Worm (Caenorhabditis elegans): ENCODE measurements around the gene amph-1.
"Not testable (repeated sequence)": the region's sequence is repeated elsewhere in the genome, so short reads cannot be mapped to it uniquely, and the experiment has no call there.

ce11 chrIV:9595779-9596406 is 51.8 kb downstream of the amph-1 start, which contains the start of the genes F27C8.3 and F27C8.2:
- TF ChIP-seq sox-4 (tag; optimal IDR thresholded peaks at IDR 0.05); lir-3 (tag; optimal IDR thresholded peaks at IDR 0.05; ENCODE audit: poor library complexity); ama-1 (optimal IDR thresholded peaks at IDR 0.05); sptf-1 (tag; optimal IDR thresholded peaks at IDR 0.05); lin-15B (tag; optimal IDR thresholded peaks at IDR 0.05); nhr-77 (tag; optimal IDR thresholded peaks at IDR 0.05); zag-1 (tag; optimal IDR thresholded peaks at IDR 0.05); unc-62 (GFP tag; optimal IDR thresholded peaks at IDR 0.05): not testable (repeated sequence)
